Worm (Caenorhabditis elegans) whole organism, young adult: ENCODE data around the gene sax-2.
A peak's percentile ranks its signal among the peaks of the same experiment; 100 is the strongest.

Source experiments
- B0019.2 ChIP-seq: fragments of 200-800 bp; sonication (Bioruptor generic); conservative IDR thresholded peaks from 2 replicates; pipeline ENCODE4 v1.3.6; 2022; ENCODE audit warnings: missing genetic modification reagents, missing genetic modification characterization, missing compliant biosample characterization
- F22D6.2 ChIP-seq: sonication (generic microtip); optimal IDR thresholded peaks from 2 replicates; lab custom pipeline; 2016; ENCODE audit warnings: mild to moderate bottlenecking, missing genetic modification characterization, missing compliant biosample characterization
- F33H1.4 ChIP-seq: fragments of 200-800 bp; sonication (Bioruptor generic); IDR thresholded peaks from 2 replicates; pipeline ENCODE4 v1.3.6; 2022; ENCODE audit warnings: missing genetic modification reagents, missing genetic modification characterization, missing compliant biosample characterization
- F37B4.10 ChIP-seq: fragments of 200-800 bp; sonication (Bioruptor generic); IDR thresholded peaks from 2 replicates; pipeline ENCODE4 v1.3.6; 2022; ENCODE audit warnings: missing genetic modification characterization, missing compliant biosample characterization
- F49E8.2 ChIP-seq: sonication (generic microtip); optimal IDR thresholded peaks from 3 replicates; lab custom pipeline; 2017; ENCODE audit warnings: missing genetic modification characterization, mild to moderate bottlenecking, missing compliant biosample characterization, antibody characterized with exemption, moderate library complexity; ENCODE audit not compliant: insufficient read depth
- F55B11.4 ChIP-seq: sonication (generic microtip); optimal IDR thresholded peaks from 2 replicates; lab custom pipeline; 2016; ENCODE audit warnings: missing compliant biosample characterization, missing genetic modification characterization, borderline replicate concordance; ENCODE audit not compliant: insufficient read depth
- K12H6.12 ChIP-seq: fragments of 200-800 bp; sonication (Bioruptor generic); optimal IDR thresholded peaks from 2 replicates; lab custom pipeline; 2018; ENCODE audit warnings: mild to moderate bottlenecking, missing genetic modification characterization, missing compliant biosample characterization
- Y53G8AR.9 ChIP-seq: fragments of 200-800 bp; sonication (Bioruptor generic); conservative IDR thresholded peaks from 2 replicates; pipeline ENCODE4 v1.3.6; 2022; ENCODE audit warnings: missing genetic modification reagents, missing genetic modification characterization, missing compliant biosample characterization
- aptf-2 ChIP-seq: fragments of 200-800 bp; sonication (Bioruptor generic); conservative IDR thresholded peaks from 2 replicates; pipeline ENCODE4 v1.3.6; 2022; ENCODE audit warnings: missing genetic modification reagents, missing genetic modification characterization, missing compliant biosample characterization
- attf-5 ChIP-seq: fragments of 200-800 bp; sonication (Bioruptor generic); optimal IDR thresholded peaks from 2 replicates; lab custom pipeline; 2018; ENCODE audit warnings: mild to moderate bottlenecking, missing genetic modification characterization, missing compliant biosample characterization
- attf-6 ChIP-seq: fragments of 200-800 bp; sonication (Bioruptor generic); IDR thresholded peaks from 2 replicates; pipeline ENCODE4 v1.3.6; 2022; ENCODE audit warnings: missing genetic modification reagents, missing genetic modification characterization, missing compliant biosample characterization
- bed-1 ChIP-seq: fragments of 200-800 bp; sonication (Bioruptor generic); IDR thresholded peaks from 2 replicates; pipeline ENCODE4 v1.3.6; 2022; ENCODE audit warnings: missing genetic modification reagents, missing genetic modification characterization, missing compliant biosample characterization
- bed-2 ChIP-seq: fragments of 200-800 bp; sonication (Bioruptor generic); IDR thresholded peaks from 2 replicates; pipeline ENCODE4 v1.3.6; 2022; ENCODE audit warnings: missing genetic modification reagents, missing genetic modification characterization, missing compliant biosample characterization
- cebp-1 ChIP-seq, 2 experiments: fragments of 200-800 bp in 1 of 2; sonication (Bioruptor generic) in 1 of 2; sonication (generic microtip) in 1 of 2; IDR thresholded peaks in 1 of 2; optimal IDR thresholded peaks in 1 of 2; 2 replicates each; pipeline versions ENCODE4 v1.3.6 to Lab custom; 2017 to 2022; ENCODE audit warnings: missing compliant biosample characterization in 2 of 2, missing genetic modification characterization in 2 of 2, mild to moderate bottlenecking in 1 of 2, missing genetic modification reagents in 1 of 2, moderate library complexity in 1 of 2
- ceh-91 ChIP-seq: fragments of 200-800 bp; sonication (Bioruptor generic); IDR thresholded peaks from 2 replicates; pipeline ENCODE4 v1.3.6; 2022; ENCODE audit warnings: missing genetic modification reagents, missing genetic modification characterization, missing compliant biosample characterization
- die-1 ChIP-seq: sonication (generic microtip); optimal IDR thresholded peaks from 2 replicates; lab custom pipeline; 2016; ENCODE audit warnings: missing genotype, mild to moderate bottlenecking, missing genetic modification characterization, missing compliant biosample characterization
- ekl-4 ChIP-seq: fragments of 200-800 bp; sonication (Bioruptor generic); IDR thresholded peaks from 2 replicates; pipeline ENCODE4 v1.3.6; 2022; ENCODE audit warnings: missing genetic modification reagents, missing genetic modification characterization, missing compliant biosample characterization
- hlh-12 ChIP-seq: sonication (generic microtip); optimal IDR thresholded peaks from 2 replicates; lab custom pipeline; 2016; ENCODE audit warnings: missing genetic modification characterization, missing compliant biosample characterization
- hlh-26 ChIP-seq: fragments of 200-800 bp; sonication (Bioruptor generic); conservative IDR thresholded peaks from 2 replicates; pipeline ENCODE4 v1.3.6; 2022; ENCODE audit warnings: missing genetic modification reagents, missing genetic modification characterization, missing compliant biosample characterization
- hmg-1.2 ChIP-seq: fragments of 200-800 bp; sonication (Bioruptor generic); IDR thresholded peaks from 2 replicates; pipeline ENCODE4 v1.3.6; 2022; ENCODE audit warnings: missing genetic modification reagents, missing genetic modification characterization, missing compliant biosample characterization
- hsf-1 ChIP-seq: fragments of 200-800 bp; sonication (Bioruptor generic); IDR thresholded peaks from 2 replicates; pipeline ENCODE4 v1.3.6; 2022; ENCODE audit warnings: missing genetic modification reagents, missing genetic modification characterization, missing compliant biosample characterization
- madf-3 ChIP-seq: fragments of 200-800 bp; sonication (Bioruptor generic); IDR thresholded peaks from 2 replicates; pipeline ENCODE4 v1.3.6; 2022; ENCODE audit warnings: missing genetic modification reagents, missing genetic modification characterization, missing compliant biosample characterization
- madf-6 ChIP-seq: fragments of 200-800 bp; sonication (Bioruptor generic); IDR thresholded peaks from 2 replicates; pipeline ENCODE4 v1.3.6; 2022; ENCODE audit warnings: missing genetic modification reagents, missing genetic modification characterization, missing compliant biosample characterization
- madf-8 ChIP-seq: fragments of 200-800 bp; sonication (Bioruptor generic); conservative IDR thresholded peaks from 2 replicates; pipeline ENCODE4 v1.3.6; 2022; ENCODE audit warnings: missing genetic modification reagents, missing genetic modification characterization, missing compliant biosample characterization
- nfya-2 ChIP-seq: fragments of 200-800 bp; sonication (Bioruptor generic); IDR thresholded peaks from 2 replicates; pipeline ENCODE4 v1.3.6; 2022; ENCODE audit warnings: missing genetic modification reagents, missing genetic modification characterization, missing compliant biosample characterization
- nfyb-1 ChIP-seq: fragments of 200-800 bp; sonication (Bioruptor generic); IDR thresholded peaks from 2 replicates; pipeline ENCODE4 v1.3.6; 2022; ENCODE audit warnings: missing genetic modification reagents, missing genetic modification characterization, missing compliant biosample characterization
- nhr-179 ChIP-seq: sonication (generic microtip); optimal IDR thresholded peaks from 2 replicates; lab custom pipeline; 2016; ENCODE audit warnings: mild to moderate bottlenecking, missing genetic modification characterization, missing compliant biosample characterization
- nhr-80 ChIP-seq: sonication (generic microtip); optimal IDR thresholded peaks from 2 replicates; lab custom pipeline; 2016; ENCODE audit warnings: missing genetic modification characterization, missing compliant biosample characterization
- pha-4 ChIP-seq: fragments of 150-350 bp; sonication (generic microtip); optimal IDR thresholded peaks from 2 replicates; lab custom pipeline; 2014; ENCODE audit warnings: missing biosample characterization, missing genetic modification reagents, missing genetic modification characterization
- unc-62 ChIP-seq: fragments of 150-350 bp; optimal IDR thresholded peaks from 2 replicates; lab custom pipeline; 2014; ENCODE audit warnings: missing biosample characterization, missing genetic modification reagents, missing genetic modification characterization
- ztf-22 ChIP-seq: fragments of 200-800 bp; sonication (Bioruptor generic); optimal IDR thresholded peaks from 2 replicates; lab custom pipeline; 2018; ENCODE audit warnings: mild to moderate bottlenecking, missing genetic modification characterization, moderate library complexity, missing compliant biosample characterization
- ztf-25 ChIP-seq: fragments of 200-800 bp; sonication (Bioruptor generic); IDR thresholded peaks from 2 replicates; pipeline ENCODE4 v1.3.6; 2022; ENCODE audit warnings: missing genetic modification reagents, missing genetic modification characterization, missing compliant biosample characterization

The sax-2 gene

DNA sequence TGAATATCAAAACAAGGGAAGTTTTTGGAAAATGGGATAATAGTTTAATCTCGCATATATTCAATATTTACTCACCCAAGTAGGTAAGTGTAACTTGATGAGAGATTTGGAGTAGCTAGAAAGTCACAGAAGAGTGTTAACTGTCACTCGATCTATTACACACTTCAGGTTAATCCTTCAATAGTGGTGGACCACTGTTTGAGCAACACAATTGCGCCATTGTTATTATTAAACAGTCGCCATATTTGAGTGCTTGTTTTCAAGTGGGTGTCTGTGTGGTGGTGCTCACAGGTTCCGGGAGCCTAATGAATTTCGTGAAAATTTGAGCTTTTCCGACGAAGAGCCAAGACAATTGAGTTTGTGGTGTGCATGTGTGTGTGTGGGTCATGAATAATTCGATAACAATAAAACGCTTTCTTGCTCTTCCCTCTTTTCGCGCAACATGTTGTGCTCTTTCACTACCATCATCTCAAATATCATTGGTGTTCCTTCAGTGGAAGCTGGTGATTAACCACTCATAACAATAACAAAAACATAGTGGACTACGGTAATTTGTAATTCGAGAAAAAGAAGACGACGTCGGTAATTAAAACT lies 29.5 kb downstream of the sax-2 start:
- TF ChIP-seq die-1 (tag; lab: Kevin White, UChicago) (no peak), F49E8.2 (no peak), F22D6.2 (tag; lab: Kevin White, UChicago) (no peak), ceh-91 (GFP tag; lab: Robert Waterston, UW) (no peak), unc-62 (GFP tag; lab: Kevin White, UChicago) (no peak), hsf-1 (no peak)

DNA sequence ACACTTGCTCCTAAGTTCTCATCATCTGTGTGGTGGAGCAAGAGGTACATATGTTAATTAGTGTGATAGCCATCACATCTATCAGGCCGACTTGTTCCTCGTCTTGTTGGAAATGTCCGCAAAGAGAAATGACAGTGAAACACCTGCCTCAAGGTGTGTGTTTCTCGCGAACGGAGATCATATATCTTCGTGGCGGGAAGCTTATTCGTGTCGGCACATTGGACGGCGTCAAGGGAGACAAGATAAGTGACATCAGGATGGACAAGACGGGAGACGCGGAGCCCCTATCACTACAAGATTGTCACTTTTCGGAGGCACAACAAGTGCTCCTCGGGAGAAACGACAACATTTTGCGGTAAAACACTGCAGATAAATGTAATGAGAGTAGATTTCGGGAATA lies 30.3 kb downstream of the sax-2 start:
- TF ChIP-seq madf-3 (GFP tag; lab: Robert Waterston, UW), result no peak
- TF ChIP-seq hsf-1, result no peak
- no peak for TF ChIP-seq Y53G8AR.9 (GFP tag; lab: Robert Waterston, UW)
- TF ChIP-seq attf-6, result no peak

DNA sequence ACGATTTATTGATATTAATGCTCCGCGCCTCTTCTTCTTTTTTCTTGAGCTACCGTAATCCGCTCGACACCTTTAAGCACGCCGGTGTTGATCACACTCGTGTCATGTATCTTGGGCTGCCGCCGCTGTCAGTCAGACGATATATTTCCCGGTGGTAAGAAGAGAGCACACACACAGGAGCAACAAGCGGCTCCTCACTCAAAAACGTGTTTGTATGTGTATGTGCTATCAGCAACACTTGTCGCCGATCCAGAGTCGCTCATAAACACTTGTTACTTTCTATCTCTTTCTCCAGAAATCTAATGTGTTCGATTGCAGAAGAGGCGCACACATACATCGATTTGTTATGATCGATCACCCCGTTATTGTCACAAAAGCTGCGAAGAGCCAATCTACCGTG lies 31.1 kb downstream of the sax-2 start:
- no peak for TF ChIP-seq ztf-25 (GFP tag; lab: Robert Waterston, UW)
- no peak for TF ChIP-seq bed-1 (GFP tag; lab: Robert Waterston, UW)
- peak; percentile 66 for TF ChIP-seq nhr-80 (tag; lab: Kevin White, UChicago)
- TF ChIP-seq K12H6.12 (tag; lab: Kevin White, UChicago), result peak; percentile 11
- TF ChIP-seq B0019.2, result no peak
- TF ChIP-seq, all 124 proteins: peak for 2

DNA sequence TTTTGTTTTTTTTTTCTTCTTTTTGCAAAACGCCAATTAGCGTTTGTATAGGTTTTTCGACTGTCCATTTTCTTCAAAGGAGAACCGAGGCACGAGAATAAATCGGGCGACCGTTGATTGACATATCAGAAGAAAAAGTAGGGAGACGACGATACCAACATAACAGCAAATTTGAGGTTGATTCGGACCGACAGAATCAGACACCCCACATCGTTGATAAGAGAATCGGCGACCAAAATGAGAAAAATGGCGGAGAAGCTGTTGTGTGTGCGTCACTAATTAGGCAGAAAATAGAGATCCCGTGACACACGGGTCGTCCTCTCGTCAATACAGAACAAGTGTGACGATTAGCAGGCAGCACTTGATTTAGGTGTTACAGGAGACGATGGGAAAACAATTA lies 32.4 kb downstream of the sax-2 start:
- TF ChIP-seq F33H1.4 (no peak), F37B4.10 (GFP tag; lab: Robert Waterston, UW) (0 out of 2 replicates have a peak, but pooled peaks have one; percentile 12), hlh-26 (GFP tag; lab: Robert Waterston, UW) (no peak), ztf-22 (GFP tag; lab: Kevin White, UChicago) (no peak), unc-62 (GFP tag; lab: Kevin White, UChicago) (peak; percentile 5), nfyb-1 (GFP tag; lab: Robert Waterston, UW) (no peak), nhr-80 (tag; lab: Kevin White, UChicago) (peak; percentile 63)

DNA sequence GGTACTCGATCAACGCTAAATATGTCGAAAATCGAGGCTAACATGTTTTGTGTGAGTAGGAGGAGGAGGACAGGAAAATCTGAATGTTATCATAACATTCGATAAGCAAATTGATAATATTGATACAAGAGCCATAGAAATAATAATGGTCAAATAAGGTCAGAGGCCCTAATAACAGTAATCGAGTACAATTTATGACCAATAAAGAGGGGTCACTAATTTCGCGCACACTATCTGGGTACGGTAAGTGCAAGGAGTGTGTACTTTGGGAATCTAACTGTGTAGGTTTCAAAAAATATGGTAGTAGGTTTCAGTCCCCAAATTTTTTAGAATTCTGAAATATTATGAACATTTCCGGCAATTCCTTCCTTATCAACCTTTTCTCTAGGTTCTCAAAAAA lies 34.0 kb downstream of the sax-2 start:
- no peak for TF ChIP-seq aptf-2
- no peak for TF ChIP-seq bed-2 (GFP tag; lab: Robert Waterston, UW)
- no peak for TF ChIP-seq nhr-179 (tag; lab: Kevin White, UChicago)
- no peak for TF ChIP-seq ekl-4 (GFP tag; lab: Robert Waterston, UW)
- TF ChIP-seq cebp-1 (GFP tag; IDR thresholded peaks at IDR 0.05; lab: Robert Waterston, UW), result no peak
- no peak for TF ChIP-seq cebp-1 (tag; optimal IDR thresholded peaks at IDR 0.05; lab: Kevin White, UChicago)
- no peak for TF ChIP-seq Y53G8AR.9 (GFP tag; lab: Robert Waterston, UW)
- TF ChIP-seq F55B11.4, result no peak
- no peak for TF ChIP-seq nfya-2 (GFP tag; lab: Robert Waterston, UW)
- TF ChIP-seq hlh-12 (tag; lab: Kevin White, UChicago), result no peak
- no peak for TF ChIP-seq pha-4 (tag; lab: Kevin White, UChicago)
- no peak for TF ChIP-seq attf-5 (GFP tag; lab: Kevin White, UChicago)
- no peak for TF ChIP-seq madf-6 (GFP tag; lab: Robert Waterston, UW)
- TF ChIP-seq hmg-1.2 (GFP tag; lab: Robert Waterston, UW), result no peak
- TF ChIP-seq madf-8 (GFP tag; lab: Robert Waterston, UW), result no peak
